Fruit fly (Drosophila melanogaster) whole organism, embryonic: Measurements from ENCODE around the gene Sb.
A peak's percentile ranks its signal among the peaks of the same experiment; 100 is the strongest.

Experiments
- Adf1 ChIP-seq: fragments of 200-800 bp; sonication (Bioruptor generic); IDR thresholded peaks from 2 replicates; pipeline ENCODE4 v1.3.6; 2022; ENCODE audit warnings: missing biosample characterization, missing genetic modification characterization
- Asciz ChIP-seq: fragments of 200-800 bp; sonication (Bioruptor generic); optimal IDR thresholded peaks from 2 replicates; lab custom pipeline; 2017; ENCODE audit warnings: missing biosample characterization, mild to moderate bottlenecking, missing genetic modification characterization, missing genetic modification reagents
- CG10147 ChIP-seq: fragments of 200-800 bp; sonication (Bioruptor generic); optimal IDR thresholded peaks from 2 replicates; lab custom pipeline; 2019; ENCODE audit warnings: missing biosample characterization, mild to moderate bottlenecking, missing genetic modification characterization, moderate library complexity
- CG10274 ChIP-seq: fragments of 200-800 bp; sonication (Bioruptor generic); optimal IDR thresholded peaks from 3 replicates; lab custom pipeline; 2017; ENCODE audit warnings: missing biosample characterization, mild to moderate bottlenecking, missing genetic modification characterization
- CG11456 ChIP-seq: fragments of 200-800 bp; sonication (Bioruptor generic); IDR thresholded peaks from 3 replicates; pipeline ENCODE4 v1.3.6; 2022; ENCODE audit warnings: missing biosample characterization, missing genetic modification characterization
- CG14860 ChIP-seq: fragments of 200-800 bp; sonication (Bioruptor generic); IDR thresholded peaks from 3 replicates; pipeline ENCODE4 v1.3.6; 2022; ENCODE audit warnings: missing biosample characterization, missing genetic modification characterization; ENCODE audit not compliant: partially characterized antibody
- CG15269 ChIP-seq: fragments of 200-800 bp; sonication (Bioruptor generic); optimal IDR thresholded peaks from 2 replicates; lab custom pipeline; 2018; ENCODE audit warnings: missing biosample characterization, mild to moderate bottlenecking, missing genetic modification characterization, moderate library complexity
- CG16863 ChIP-seq: fragments of 200-800 bp; sonication (Bioruptor generic); optimal IDR thresholded peaks from 3 replicates; lab custom pipeline; 2016; ENCODE audit warnings: missing biosample characterization, missing genetic modification characterization
- CG17328 ChIP-seq: fragments of 200-800 bp; sonication (Bioruptor generic); IDR thresholded peaks from 2 replicates; pipeline ENCODE4 v1.3.6; 2022; ENCODE audit warnings: missing biosample characterization, missing genetic modification characterization
- CG17361 ChIP-seq: fragments of 200-800 bp; sonication (Bioruptor generic); IDR thresholded peaks from 3 replicates; pipeline ENCODE4 v1.3.6; 2022; ENCODE audit warnings: missing biosample characterization, missing genetic modification characterization
- CG17829 ChIP-seq: fragments of 200-800 bp; optimal IDR thresholded peaks from 2 replicates; lab custom pipeline; 2019; ENCODE audit warnings: missing biosample characterization, mild to moderate bottlenecking, missing genetic modification characterization, moderate library complexity
- CG18011 ChIP-seq: fragments of 200-800 bp; sonication (Bioruptor generic); optimal IDR thresholded peaks from 2 replicates; lab custom pipeline; 2017; ENCODE audit warnings: missing biosample characterization, missing genetic modification characterization, mild to moderate bottlenecking, moderate library complexity, missing genotype
- CG1832 ChIP-seq: fragments of 200-800 bp; sonication (Bioruptor generic); optimal IDR thresholded peaks from 2 replicates; lab custom pipeline; 2017; ENCODE audit warnings: missing biosample characterization, mild to moderate bottlenecking, missing genetic modification characterization, inconsistent platforms
- CG2202 ChIP-seq: fragments of 200-800 bp; sonication (Bioruptor generic); optimal IDR thresholded peaks from 2 replicates; lab custom pipeline; 2018; ENCODE audit warnings: missing biosample characterization, mild to moderate bottlenecking, missing genetic modification characterization
- CG2889 ChIP-seq: fragments of 200-800 bp; sonication (Bioruptor generic); IDR thresholded peaks from 3 replicates; pipeline ENCODE4 v1.3.6; 2022; ENCODE audit warnings: missing biosample characterization, missing genetic modification characterization
- CG4404 ChIP-seq: fragments of 200-800 bp; sonication (Bioruptor generic); IDR thresholded peaks from 2 replicates; pipeline ENCODE4 v1.3.6; 2022; ENCODE audit warnings: missing biosample characterization, missing genetic modification characterization
- CG4820 ChIP-seq: fragments of 200-800 bp; sonication (Bioruptor generic); optimal IDR thresholded peaks from 3 replicates; lab custom pipeline; 2016; ENCODE audit warnings: missing biosample characterization, missing genetic modification characterization
- CG6254 ChIP-seq: fragments of 200-800 bp; sonication (Bioruptor generic); optimal IDR thresholded peaks from 3 replicates; lab custom pipeline; 2017; ENCODE audit warnings: mild to moderate bottlenecking, missing biosample characterization, missing genetic modification reagents, missing genetic modification characterization
- Chrac-16 ChIP-seq: fragments of 200-800 bp; sonication (Bioruptor generic); optimal IDR thresholded peaks from 3 replicates; lab custom pipeline; 2016; ENCODE audit warnings: missing biosample characterization, missing genetic modification characterization
- D19A ChIP-seq: fragments of 200-800 bp; optimal IDR thresholded peaks from 3 replicates; lab custom pipeline; 2019; ENCODE audit warnings: missing biosample characterization, mild to moderate bottlenecking, missing genetic modification characterization, moderate library complexity
- Deaf1 ChIP-seq: fragments of 200-800 bp; optimal IDR thresholded peaks from 3 replicates; lab custom pipeline; 2019; ENCODE audit warnings: missing biosample characterization, mild to moderate bottlenecking, missing genetic modification characterization, moderate library complexity
- E2f2 ChIP-seq: fragments of 200-800 bp; sonication (Bioruptor generic); IDR thresholded peaks from 2 replicates; pipeline ENCODE4 v1.3.6; 2022; ENCODE audit warnings: missing biosample characterization, missing genetic modification characterization
- Elba2 ChIP-seq: fragments of 200-800 bp; sonication (Bioruptor generic); optimal IDR thresholded peaks from 3 replicates; lab custom pipeline; 2016; ENCODE audit warnings: missing biosample characterization, missing genetic modification characterization
- Fer1 ChIP-seq: fragments of 200-800 bp; sonication (Bioruptor generic); optimal IDR thresholded peaks from 2 replicates; lab custom pipeline; 2017; ENCODE audit warnings: missing biosample characterization, mild to moderate bottlenecking, missing genetic modification characterization
- HHEX ChIP-seq: fragments of 200-800 bp; sonication (Bioruptor generic); optimal IDR thresholded peaks from 3 replicates; lab custom pipeline; 2017; ENCODE audit warnings: missing biosample characterization, mild to moderate bottlenecking, missing genetic modification characterization, missing genetic modification reagents
- Hey ChIP-seq: fragments of 200-800 bp; sonication (Bioruptor generic); optimal IDR thresholded peaks from 3 replicates; lab custom pipeline; 2018; ENCODE audit warnings: missing biosample characterization, mild to moderate bottlenecking, missing genetic modification characterization
- HmgD ChIP-seq: fragments of 200-800 bp; sonication (Bioruptor generic); optimal IDR thresholded peaks from 3 replicates; lab custom pipeline; 2016; ENCODE audit warnings: missing biosample characterization, missing genetic modification characterization
- Hr39 ChIP-seq: fragments of >200 bp; optimal IDR thresholded peaks from 2 replicates; lab custom pipeline; 2017
- Mes4 ChIP-seq: fragments of 200-800 bp; sonication (Bioruptor generic); optimal IDR thresholded peaks from 2 replicates; lab custom pipeline; 2016; ENCODE audit warnings: missing biosample characterization, missing genetic modification characterization
- NC2β ChIP-seq: fragments of 200-800 bp; sonication (Bioruptor generic); optimal IDR thresholded peaks from 2 replicates; lab custom pipeline; 2016; ENCODE audit warnings: missing biosample characterization, missing genetic modification characterization
- Nf-YB ChIP-seq: fragments of 200-800 bp; sonication (Bioruptor generic); optimal IDR thresholded peaks from 3 replicates; lab custom pipeline; 2019; ENCODE audit warnings: missing biosample characterization, mild to moderate bottlenecking, missing genetic modification characterization, moderate library complexity
- Ssrp ChIP-seq: fragments of 200-800 bp; sonication (Bioruptor generic); optimal IDR thresholded peaks from 2 replicates; lab custom pipeline; 2018; ENCODE audit warnings: missing biosample characterization, mild to moderate bottlenecking, missing genetic modification characterization, moderate library complexity
- TFAM ChIP-seq: fragments of 200-800 bp; sonication (Bioruptor generic); optimal IDR thresholded peaks from 2 replicates; lab custom pipeline; 2017; ENCODE audit warnings: missing biosample characterization, missing genetic modification characterization, inconsistent platforms
- ac ChIP-seq: fragments of 200-800 bp; sonication (Bioruptor generic); optimal IDR thresholded peaks from 3 replicates; lab custom pipeline; 2017; ENCODE audit warnings: missing biosample characterization, mild to moderate bottlenecking, missing genetic modification characterization
- ato ChIP-seq: fragments of 200-800 bp; sonication (Bioruptor generic); IDR thresholded peaks from 2 replicates; pipeline ENCODE4 v1.3.6; 2022; ENCODE audit warnings: missing biosample characterization, missing genetic modification characterization; ENCODE audit not compliant: partially characterized antibody
- dimm ChIP-seq: fragments of 200-800 bp; sonication (Bioruptor generic); IDR thresholded peaks from 2 replicates; pipeline ENCODE4 v1.3.6; 2022; ENCODE audit warnings: missing biosample characterization, missing genetic modification characterization
- dm ChIP-seq: fragments of 200-800 bp; sonication (Bioruptor generic); optimal IDR thresholded peaks from 3 replicates; lab custom pipeline; 2016; ENCODE audit warnings: missing biosample characterization, missing genetic modification characterization
- eve ChIP-seq, 2 experiments: fragments of >200 bp; optimal IDR thresholded peaks; 2 replicates each; lab custom pipeline; 2017; ENCODE audit warnings: missing biosample characterization in 2 of 2, missing genetic modification characterization in 2 of 2
- knrl ChIP-seq: fragments of 200-800 bp; sonication (Bioruptor generic); IDR thresholded peaks from 3 replicates; pipeline ENCODE4 v1.3.6; 2022; ENCODE audit warnings: missing biosample characterization, missing genetic modification characterization; ENCODE audit not compliant: partially characterized antibody
- lab ChIP-seq: fragments of 200-800 bp; sonication (Bioruptor generic); optimal IDR thresholded peaks from 3 replicates; lab custom pipeline; 2017; ENCODE audit warnings: missing biosample characterization, missing genetic modification characterization, mild to moderate bottlenecking, moderate library complexity, missing genetic modification reagents
- lmd ChIP-seq: fragments of 200-800 bp; sonication (Bioruptor generic); IDR thresholded peaks from 2 replicates; pipeline ENCODE4 v1.3.6; 2022; ENCODE audit warnings: missing biosample characterization, missing genetic modification characterization
- pros ChIP-seq: fragments of 200-800 bp; sonication (Bioruptor generic); optimal IDR thresholded peaks from 3 replicates; lab custom pipeline; 2019; ENCODE audit warnings: missing biosample characterization, mild to moderate bottlenecking, missing genetic modification characterization, moderate library complexity
- rib ChIP-seq: fragments of 200-800 bp; sonication (Bioruptor generic); IDR thresholded peaks from 2 replicates; pipeline ENCODE4 v1.3.6; 2022; ENCODE audit warnings: missing biosample characterization, missing genetic modification characterization
- sc ChIP-seq, 3 experiments: fragments of >200 bp in 2 of 3; fragments of 200-800 bp in 1 of 3; sonication (Bioruptor generic) in 1 of 3; optimal IDR thresholded peaks; 2 replicates in 2 of 3; 3 replicates in 1 of 3; lab custom pipeline; 2017; ENCODE audit warnings: mild to moderate bottlenecking in 1 of 3, missing biosample characterization in 1 of 3, missing genetic modification characterization in 1 of 3, missing genetic modification reagents in 1 of 3
- scrt ChIP-seq: fragments of 200-800 bp; sonication (Bioruptor generic); optimal IDR thresholded peaks from 2 replicates; lab custom pipeline; 2018; ENCODE audit warnings: missing biosample characterization, mild to moderate bottlenecking, missing genetic modification characterization, moderate library complexity
- sens ChIP-seq: fragments of 200-800 bp; sonication (Bioruptor generic); peaks from one replicate; lab custom pipeline; 2016; ENCODE audit warnings: missing biosample characterization, missing genetic modification characterization
- seq ChIP-seq: fragments of 200-800 bp; sonication (Bioruptor generic); IDR thresholded peaks from 2 replicates; pipeline ENCODE4 v1.3.6; 2022; ENCODE audit warnings: missing biosample characterization, missing genetic modification characterization
- slou ChIP-seq: fragments of 200-800 bp; sonication (Bioruptor generic); optimal IDR thresholded peaks from 3 replicates; lab custom pipeline; 2016; ENCODE audit warnings: missing biosample characterization, missing genetic modification characterization
- ssp ChIP-seq: fragments of 200-800 bp; sonication (Bioruptor generic); IDR thresholded peaks from 2 replicates; pipeline ENCODE4 v1.3.6; 2022; ENCODE audit warnings: missing biosample characterization, missing genetic modification characterization
- stwl ChIP-seq: fragments of 200-800 bp; sonication (Bioruptor generic); optimal IDR thresholded peaks from 3 replicates; lab custom pipeline; 2018; ENCODE audit warnings: missing biosample characterization, mild to moderate bottlenecking, missing genetic modification characterization, moderate library complexity

The Sb gene

dm6 chr3R:16151239-16151860, 35.4 kb downstream of the Sb start, which contains the start of gene Fer2 (continued):
- TF ChIP-seq sens (GFP tag; lab: Kevin White, UChicago) (peak; percentile 74), lab (GFP tag; lab: Kevin White, UChicago) (peak; percentile 52), knrl (GFP tag; lab: Robert Waterston, UW) (no peak), TFAM (GFP tag; lab: Kevin White, UChicago) (no peak), eve (GFP tag; optimal IDR thresholded peaks at IDR 0.05; lab: Kevin White, UChicago) (no peak), Elba2 (GFP tag; lab: Kevin White, UChicago) (peak; percentile 61), E2f2 (GFP tag; lab: Robert Waterston, UW) (no peak), Deaf1 (peak; percentile 18), ato (GFP tag; lab: Robert Waterston, UW) (no peak), CG17328 (no peak), CG18011 (GFP tag; lab: Kevin White, UChicago) (no peak), CG10147 (GFP tag; lab: Kevin White, UChicago) (peak; percentile 39), CG10274 (GFP tag; lab: Kevin White, UChicago) (peak; percentile 91), Hr39 (lab: Kevin White, UChicago) (no peak), ssp (GFP tag; lab: Robert Waterston, UW) (no peak), HHEX (GFP tag; lab: Kevin White, UChicago) (peak; percentile 20), seq (peak; percentile 62), CG4404 (no peak), CG11456 (no peak), Nf-YB (peak; percentile 91), CG14860 (no peak), CG15269 (tag; lab: Kevin White, UChicago) (no peak), CG1832 (GFP tag; lab: Kevin White, UChicago) (no peak), Ssrp (tag; lab: Kevin White, UChicago) (no peak), rib (GFP tag; lab: Robert Waterston, UW) (no peak), Mes4 (GFP tag; lab: Kevin White, UChicago) (no peak), HmgD (GFP tag; lab: Kevin White, UChicago) (no peak), slou (GFP tag; lab: Kevin White, UChicago) (no peak), stwl (tag; lab: Kevin White, UChicago) (no peak), CG17829 (tag; lab: Kevin White, UChicago) (no peak), NC2β (no peak), Chrac-16 (no peak), pros (GFP tag; lab: Kevin White, UChicago) (no peak), D19A (peak; percentile 39), scrt (peak; percentile 8), sc (optimal IDR thresholded peaks at IDR 0.05; lab: Kevin White, UChicago) (no peak), sc (GFP tag; optimal IDR thresholded peaks at IDR 0.05; lab: Kevin White, UChicago) (no peak), dm (GFP tag; lab: Kevin White, UChicago) (no peak), lmd (GFP tag; lab: Robert Waterston, UW) (peak; percentile 44), CG17361 (GFP tag; lab: Robert Waterston, UW) (peak; percentile 56; the same call in 2 of the 3 replicates), CG6254 (GFP tag; lab: Kevin White, UChicago) (peak; percentile 44), ac (GFP tag; lab: Kevin White, UChicago) (no peak), CG4820 (GFP tag; lab: Kevin White, UChicago) (peak; percentile 17), Adf1 (GFP tag; lab: Robert Waterston, UW) (no peak), CG16863 (GFP tag; lab: Kevin White, UChicago) (no peak), Asciz (no peak), CG2889 (GFP tag; lab: Robert Waterston, UW) (no peak), CG2202 (tag; lab: Kevin White, UChicago) (no peak), dimm (GFP tag; lab: Robert Waterston, UW) (no peak), Hey (no peak), Fer1 (peak; percentile 57)
